Fruit fly (Drosophila melanogaster) whole organism, prepupa: ENCODE results near the gene Nfs1.
A peak's percentile ranks its signal among the peaks of the same experiment; 100 is the strongest.

Experiments
- Blimp-1 ChIP-seq: fragments of 200-800 bp; sonication (Bioruptor generic); optimal IDR thresholded peaks from 3 replicates; lab custom pipeline; 2017; ENCODE audit warnings: missing biosample characterization, missing genetic modification characterization, mild to moderate bottlenecking, moderate library complexity, missing genetic modification reagents
- CG10631 ChIP-seq: fragments of 200-800 bp; sonication (Bioruptor generic); optimal IDR thresholded peaks from 2 replicates; lab custom pipeline; 2016; ENCODE audit warnings: missing biosample characterization, missing genetic modification characterization
- CG11294 ChIP-seq: fragments of 200-800 bp; sonication (Bioruptor generic); IDR thresholded peaks from 2 replicates; pipeline ENCODE4 v1.3.6; 2022; ENCODE audit warnings: missing biosample characterization, missing genetic modification characterization
- CG11902 ChIP-seq: fragments of 200-800 bp; sonication (Bioruptor generic); optimal IDR thresholded peaks from 3 replicates; lab custom pipeline; 2016; ENCODE audit warnings: missing biosample characterization, missing genetic modification characterization
- CG15336 ChIP-seq: fragments of 200-800 bp; sonication (Bioruptor generic); IDR thresholded peaks from 2 replicates; pipeline ENCODE4 v1.3.6; 2022; ENCODE audit warnings: missing biosample characterization, missing genetic modification characterization
- CG1621 ChIP-seq: fragments of 200-800 bp; sonication (Bioruptor generic); optimal IDR thresholded peaks from 3 replicates; lab custom pipeline; 2018; ENCODE audit warnings: missing biosample characterization, mild to moderate bottlenecking, missing genetic modification characterization
- CG31627 ChIP-seq: fragments of 200-800 bp; sonication (Bioruptor generic); optimal IDR thresholded peaks from 3 replicates; lab custom pipeline; 2016; ENCODE audit warnings: missing biosample characterization, missing genetic modification characterization
- CG32006 ChIP-seq: fragments of 200-800 bp; sonication (Bioruptor generic); optimal IDR thresholded peaks from 3 replicates; lab custom pipeline; 2017; ENCODE audit warnings: missing biosample characterization, mild to moderate bottlenecking, missing genetic modification characterization
- CG34406 ChIP-seq: fragments of 200-800 bp; sonication (Bioruptor generic); optimal IDR thresholded peaks from 3 replicates; lab custom pipeline; 2016; ENCODE audit warnings: missing biosample characterization, missing genetic modification characterization
- CG4318 ChIP-seq: fragments of 200-800 bp; sonication (Bioruptor generic); optimal IDR thresholded peaks from 3 replicates; lab custom pipeline; 2017; ENCODE audit warnings: missing biosample characterization, mild to moderate bottlenecking, missing genetic modification characterization
- CG6792 ChIP-seq: fragments of 200-800 bp; sonication (Bioruptor generic); optimal IDR thresholded peaks from 3 replicates; lab custom pipeline; 2016; ENCODE audit warnings: missing biosample characterization, missing genetic modification characterization
- CG6808 ChIP-seq: fragments of 200-800 bp; sonication (Bioruptor generic); optimal IDR thresholded peaks from 3 replicates; lab custom pipeline; 2017; ENCODE audit warnings: missing biosample characterization, missing genetic modification characterization, mild to moderate bottlenecking, moderate library complexity, missing genetic modification reagents
- CG6854 ChIP-seq: fragments of 200-800 bp; sonication (Bioruptor generic); optimal IDR thresholded peaks from 2 replicates; lab custom pipeline; 2017; ENCODE audit warnings: missing biosample characterization, mild to moderate bottlenecking, missing genetic modification characterization
- CG8119 ChIP-seq: fragments of 200-800 bp; sonication (Bioruptor generic); IDR thresholded peaks from 3 replicates; pipeline ENCODE4 v1.3.6; 2022; ENCODE audit warnings: missing biosample characterization, missing genetic modification characterization
- CG8319 ChIP-seq: fragments of 200-800 bp; sonication (Bioruptor generic); optimal IDR thresholded peaks from 3 replicates; lab custom pipeline; 2016; ENCODE audit warnings: missing biosample characterization, missing genetic modification characterization
- CG8632 ChIP-seq: fragments of 200-800 bp; sonication (Bioruptor generic); optimal IDR thresholded peaks from 3 replicates; lab custom pipeline; 2016; ENCODE audit warnings: missing biosample characterization, missing genetic modification characterization
- Eip78C ChIP-seq: fragments of 200-800 bp; sonication (Bioruptor generic); peaks from one replicate; lab custom pipeline; 2016; ENCODE audit warnings: missing biosample characterization, missing genetic modification characterization
- Eip93F ChIP-seq: fragments of 200-800 bp; sonication (Bioruptor generic); optimal IDR thresholded peaks from 2 replicates; lab custom pipeline; 2016; ENCODE audit warnings: missing biosample characterization, mild to moderate bottlenecking, missing genetic modification characterization
- Ets21C ChIP-seq: fragments of 200-800 bp; sonication (Bioruptor generic); optimal IDR thresholded peaks from 3 replicates; lab custom pipeline; 2016; ENCODE audit warnings: missing biosample characterization, missing genetic modification characterization
- Ets96B ChIP-seq: fragments of 200-800 bp; optimal IDR thresholded peaks from 2 replicates; lab custom pipeline; 2019; ENCODE audit warnings: missing biosample characterization, mild to moderate bottlenecking, missing genetic modification characterization, moderate library complexity
- Gug ChIP-seq: fragments of 200-800 bp; sonication (Bioruptor generic); IDR thresholded peaks from 2 replicates; pipeline ENCODE4 v1.3.6; 2022; ENCODE audit warnings: missing biosample characterization, missing genetic modification characterization
- Hr38 ChIP-seq: sonication (Bioruptor generic); optimal IDR thresholded peaks from 2 replicates; lab custom pipeline; 2016; ENCODE audit warnings: missing biosample characterization, missing genetic modification characterization
- Hr39 ChIP-seq: fragments of 200-800 bp; sonication (Bioruptor generic); optimal IDR thresholded peaks from 2 replicates; lab custom pipeline; 2016; ENCODE audit warnings: missing biosample characterization, missing genetic modification characterization
- Hr4 ChIP-seq: fragments of 200-800 bp; sonication (Bioruptor generic); optimal IDR thresholded peaks from 3 replicates; lab custom pipeline; 2016; ENCODE audit warnings: missing biosample characterization, missing genetic modification characterization
- Lpt ChIP-seq: fragments of 200-800 bp; sonication (Bioruptor generic); optimal IDR thresholded peaks from 3 replicates; lab custom pipeline; 2016; ENCODE audit warnings: missing biosample characterization, missing genetic modification characterization
- Met ChIP-seq: fragments of 200-800 bp; sonication (Bioruptor generic); optimal IDR thresholded peaks from 3 replicates; lab custom pipeline; 2016; ENCODE audit warnings: missing biosample characterization, missing genetic modification characterization
- Smox ChIP-seq: fragments of 200-800 bp; sonication (Bioruptor generic); optimal IDR thresholded peaks from 3 replicates; lab custom pipeline; 2016; ENCODE audit warnings: missing biosample characterization, missing genetic modification characterization
- Sox14 ChIP-seq: fragments of 200-800 bp; sonication (Bioruptor generic); optimal IDR thresholded peaks from 3 replicates; lab custom pipeline; 2016; ENCODE audit warnings: missing biosample characterization, missing genetic modification characterization
- achi ChIP-seq: fragments of 200-800 bp; sonication (Bioruptor generic); optimal IDR thresholded peaks from 3 replicates; lab custom pipeline; 2016; ENCODE audit warnings: missing biosample characterization, missing genetic modification characterization
- acj6 ChIP-seq: fragments of 200-800 bp; sonication (Bioruptor generic); optimal IDR thresholded peaks from 3 replicates; lab custom pipeline; 2016; ENCODE audit warnings: missing biosample characterization, missing genetic modification characterization
- cyc ChIP-seq: fragments of 200-800 bp; sonication (Bioruptor generic); optimal IDR thresholded peaks from 3 replicates; lab custom pipeline; 2016; ENCODE audit warnings: missing biosample characterization, missing genetic modification characterization
- dac ChIP-seq: fragments of 200-800 bp; sonication (Bioruptor generic); optimal IDR thresholded peaks from 2 replicates; lab custom pipeline; 2017; ENCODE audit warnings: missing biosample characterization, mild to moderate bottlenecking, missing genetic modification characterization
- eg ChIP-seq: fragments of 200-800 bp; sonication (Bioruptor generic); IDR thresholded peaks from 3 replicates; pipeline ENCODE4 v1.3.6; 2022; ENCODE audit warnings: missing biosample characterization, missing genetic modification characterization
- esn ChIP-seq: fragments of 200-800 bp; sonication (Bioruptor generic); optimal IDR thresholded peaks from 2 replicates; lab custom pipeline; 2016; ENCODE audit warnings: missing biosample characterization, mild to moderate bottlenecking, missing genetic modification characterization, moderate library complexity
- fd59A ChIP-seq: fragments of 200-800 bp; sonication (Bioruptor generic); optimal IDR thresholded peaks from 2 replicates; lab custom pipeline; 2017; ENCODE audit warnings: missing biosample characterization, mild to moderate bottlenecking, missing genetic modification characterization, missing genetic modification reagents
- fd85E ChIP-seq: fragments of 200-800 bp; sonication (Bioruptor generic); optimal IDR thresholded peaks from 3 replicates; lab custom pipeline; 2016; ENCODE audit warnings: missing biosample characterization, missing genetic modification characterization
- fkh ChIP-seq: fragments of 200-800 bp; sonication (Bioruptor generic); optimal IDR thresholded peaks from 3 replicates; lab custom pipeline; 2017; ENCODE audit warnings: missing biosample characterization, mild to moderate bottlenecking, missing genetic modification characterization, moderate library complexity
- lz ChIP-seq: fragments of 200-800 bp; sonication (Bioruptor generic); optimal IDR thresholded peaks from 3 replicates; lab custom pipeline; 2016; ENCODE audit warnings: missing biosample characterization, missing genetic modification characterization
- net ChIP-seq: fragments of 200-800 bp; sonication (Bioruptor generic); optimal IDR thresholded peaks from 3 replicates; lab custom pipeline; 2016; ENCODE audit warnings: missing biosample characterization, missing genetic modification characterization
- spab ChIP-seq: fragments of 200-800 bp; sonication (Bioruptor generic); optimal IDR thresholded peaks from 2 replicates; lab custom pipeline; 2017; ENCODE audit warnings: missing biosample characterization, mild to moderate bottlenecking, missing genetic modification characterization, missing genetic modification reagents
- ss ChIP-seq, 2 experiments: fragments of 200-800 bp; sonication (Bioruptor generic); optimal IDR thresholded peaks; 2 replicates in 1 of 2; 3 replicates in 1 of 2; lab custom pipeline; 2017 to 2018; ENCODE audit warnings: mild to moderate bottlenecking in 2 of 2, missing biosample characterization in 2 of 2, missing genetic modification characterization in 2 of 2, moderate library complexity in 1 of 2
- topi ChIP-seq: fragments of 200-800 bp; sonication (Bioruptor generic); optimal IDR thresholded peaks from 3 replicates; lab custom pipeline; 2016; ENCODE audit warnings: missing biosample characterization, missing genetic modification characterization
- vri ChIP-seq: fragments of 200-800 bp; sonication (Bioruptor generic); optimal IDR thresholded peaks from 3 replicates; lab custom pipeline; 2016; ENCODE audit warnings: missing biosample characterization, mild to moderate bottlenecking, missing genetic modification characterization

Nfs1 gene

DNA sequence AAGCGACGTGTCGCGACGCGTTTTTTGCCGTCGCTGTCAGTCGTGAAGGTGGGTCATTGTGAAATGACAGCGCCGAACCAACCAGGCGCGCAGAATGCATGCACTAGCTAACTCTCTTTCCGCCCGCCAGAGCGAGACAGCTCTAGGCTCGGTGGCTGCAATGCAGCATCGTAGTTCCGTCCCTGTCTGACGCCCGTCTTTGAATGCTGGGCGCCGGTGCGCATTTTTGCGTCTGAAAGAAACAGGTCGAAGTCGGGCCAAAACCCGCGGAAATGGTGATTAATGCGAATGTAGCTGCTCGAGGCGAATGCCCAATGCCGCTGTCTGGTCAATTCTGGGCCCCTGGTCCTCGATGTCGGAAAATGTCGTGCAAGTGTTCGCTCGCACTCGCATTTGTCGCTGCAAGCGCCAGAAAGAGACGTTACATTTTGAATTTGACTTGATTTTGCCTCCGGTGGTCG, 7.9 kb downstream of the Nfs1 start (continued):
- peak; percentile 42 for TF ChIP-seq dac
- no peak for TF ChIP-seq vri (GFP tag; lab: Kevin White, UChicago)
- TF ChIP-seq esn (GFP tag; lab: Kevin White, UChicago): peak; percentile 53
- peak; percentile 80 for TF ChIP-seq fkh
- TF ChIP-seq cyc: peak; percentile 35
- peak; percentile 7 for TF ChIP-seq CG6792 (GFP tag; lab: Kevin White, UChicago)
- peak; percentile 80 for TF ChIP-seq Hr4 (GFP tag; lab: Kevin White, UChicago)
- TF ChIP-seq fd85E (GFP tag; lab: Kevin White, UChicago): peak; percentile 78
- TF ChIP-seq net (GFP tag; lab: Kevin White, UChicago): peak; percentile 75
- TF ChIP-seq Sox14 (GFP tag; lab: Kevin White, UChicago): peak; percentile 80
- TF ChIP-seq CG11902 (GFP tag; lab: Kevin White, UChicago): no peak
- peak; percentile 31 for TF ChIP-seq CG34406 (GFP tag; lab: Kevin White, UChicago)
- TF ChIP-seq topi (GFP tag; lab: Kevin White, UChicago): peak; percentile 76
- TF ChIP-seq CG8119 (GFP tag; lab: Robert Waterston, UW): no peak
- TF ChIP-seq CG4318: no peak
- TF ChIP-seq CG8632 (GFP tag; lab: Kevin White, UChicago): peak; percentile 7
- TF ChIP-seq spab (GFP tag; lab: Kevin White, UChicago): peak; percentile 73
- peak; percentile 86 for TF ChIP-seq ss (GFP tag; optimal IDR thresholded peaks at IDR 0.05; lab: Kevin White, UChicago)
- TF ChIP-seq CG31627 (GFP tag; lab: Kevin White, UChicago): peak; percentile 23
- no peak for TF ChIP-seq CG10631 (GFP tag; lab: Kevin White, UChicago)
- TF ChIP-seq CG8319 (GFP tag; lab: Kevin White, UChicago): peak; percentile 60
- peak; percentile 90 for TF ChIP-seq CG6854 (GFP tag; lab: Kevin White, UChicago)
- no peak for TF ChIP-seq eg
- TF ChIP-seq CG15336 (GFP tag; lab: Robert Waterston, UW): no peak
- no peak for TF ChIP-seq Eip93F (GFP tag; lab: Kevin White, UChicago)
- TF ChIP-seq Eip78C (GFP tag; lab: Kevin White, UChicago): peak; percentile 91
- TF ChIP-seq Lpt (GFP tag; lab: Kevin White, UChicago): peak; percentile 91
- TF ChIP-seq CG6808 (GFP tag; lab: Kevin White, UChicago): peak; percentile 82
- peak; percentile 53 for TF ChIP-seq Blimp-1 (GFP tag; lab: Kevin White, UChicago)
- TF ChIP-seq Hr39 (GFP tag; lab: Kevin White, UChicago): no peak
- no peak for TF ChIP-seq Gug (GFP tag; lab: Robert Waterston, UW)
- peak; percentile 68 for TF ChIP-seq CG32006 (GFP tag; lab: Kevin White, UChicago)
- peak; percentile 49 for TF ChIP-seq lz (GFP tag; lab: Kevin White, UChicago)
- peak; percentile 27 for TF ChIP-seq fd59A (GFP tag; lab: Kevin White, UChicago)
- TF ChIP-seq acj6 (GFP tag; lab: Kevin White, UChicago): peak; percentile 17
- TF ChIP-seq Ets96B (tag; lab: Kevin White, UChicago): peak; percentile 61
- no peak for TF ChIP-seq CG11294 (GFP tag; lab: Robert Waterston, UW)
- peak; percentile 43 for TF ChIP-seq achi (GFP tag; lab: Kevin White, UChicago)
- peak; percentile 18 for TF ChIP-seq Ets21C

dm6 chr2L:12007853-12008252, 8.4 kb downstream of the Nfs1 start, which contains the start of gene Rh5:
Gene Rh5 (plus strand): TSS chr2L:12008153.
- TF ChIP-seq Hr38 (GFP tag; lab: Kevin White, UChicago) (no peak), CG31627 (GFP tag; lab: Kevin White, UChicago) (no peak), CG10631 (GFP tag; lab: Kevin White, UChicago) (no peak), Eip93F (GFP tag; lab: Kevin White, UChicago) (no peak), Smox (GFP tag; lab: Kevin White, UChicago) (no peak), eg (no peak), lz (GFP tag; lab: Kevin White, UChicago) (no peak), CG11902 (GFP tag; lab: Kevin White, UChicago) (no peak), cyc (no peak), CG1621 (tag; lab: Kevin White, UChicago) (no peak), Gug (GFP tag; lab: Robert Waterston, UW) (no peak), Met (GFP tag; lab: Kevin White, UChicago) (no peak), CG6792 (GFP tag; lab: Kevin White, UChicago) (no peak)
